Fruit fly (Drosophila melanogaster): ENCODE measurements around the gene Dd.

The Dd gene

DNA sequence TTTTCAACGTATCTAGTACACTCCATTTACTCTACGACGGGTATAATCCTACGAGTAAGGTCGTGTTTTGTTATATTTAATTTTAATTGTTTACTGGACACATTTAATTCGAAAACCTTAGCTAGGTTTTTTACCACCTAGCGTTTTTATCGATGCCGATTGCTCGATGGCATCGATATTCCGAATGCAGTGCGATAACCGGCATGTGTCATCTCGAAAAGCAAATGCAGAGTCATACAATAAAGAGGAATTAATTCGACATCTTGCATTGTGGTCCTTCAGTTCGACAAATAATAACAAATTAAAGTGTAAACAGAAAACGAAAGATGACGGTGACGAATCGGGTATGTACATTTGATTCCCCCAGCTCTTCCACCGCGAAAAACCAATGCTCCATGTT is 8.0 kb downstream of the Dd start, which contains the start of gene Rpt6 (continued):
- TF ChIP-seq CG3065 (GFP tag; optimal IDR thresholded peaks at IDR 0.05) (no peak), H15 (GFP tag; IDR thresholded peaks at IDR 0.05) (no peak), mirr (GFP tag; optimal IDR thresholded peaks at IDR 0.05) (no peak), tap (tag; optimal IDR thresholded peaks at IDR 0.05) (no peak), CG6683 (GFP tag; optimal IDR thresholded peaks at IDR 0.05) (no peak), Ets65A (GFP tag) (no peak), Neu2 (GFP tag; optimal IDR thresholded peaks at IDR 0.05; ENCODE audit: borderline replicate concordance) (no peak), CG8388 (GFP tag; optimal IDR thresholded peaks at IDR 0.05) (no peak), CG7928 (GFP tag; optimal IDR thresholded peaks at IDR 0.05) (no peak), Blimp-1 (GFP tag; optimal IDR thresholded peaks at IDR 0.05) (no peak), CG13296 (GFP tag; optimal IDR thresholded peaks at IDR 0.05) (no peak), sens-2 (GFP tag; IDR thresholded peaks at IDR 0.05) (no peak), tin (GFP tag; optimal IDR thresholded peaks at IDR 0.05) (no peak), ewg (GFP tag; optimal IDR thresholded peaks at IDR 0.05) (no peak), CG15514 (GFP tag; optimal IDR thresholded peaks at IDR 0.05) (peak; percentile 50), CG3995 (GFP tag; optimal IDR thresholded peaks at IDR 0.05) (no peak)

DNA sequence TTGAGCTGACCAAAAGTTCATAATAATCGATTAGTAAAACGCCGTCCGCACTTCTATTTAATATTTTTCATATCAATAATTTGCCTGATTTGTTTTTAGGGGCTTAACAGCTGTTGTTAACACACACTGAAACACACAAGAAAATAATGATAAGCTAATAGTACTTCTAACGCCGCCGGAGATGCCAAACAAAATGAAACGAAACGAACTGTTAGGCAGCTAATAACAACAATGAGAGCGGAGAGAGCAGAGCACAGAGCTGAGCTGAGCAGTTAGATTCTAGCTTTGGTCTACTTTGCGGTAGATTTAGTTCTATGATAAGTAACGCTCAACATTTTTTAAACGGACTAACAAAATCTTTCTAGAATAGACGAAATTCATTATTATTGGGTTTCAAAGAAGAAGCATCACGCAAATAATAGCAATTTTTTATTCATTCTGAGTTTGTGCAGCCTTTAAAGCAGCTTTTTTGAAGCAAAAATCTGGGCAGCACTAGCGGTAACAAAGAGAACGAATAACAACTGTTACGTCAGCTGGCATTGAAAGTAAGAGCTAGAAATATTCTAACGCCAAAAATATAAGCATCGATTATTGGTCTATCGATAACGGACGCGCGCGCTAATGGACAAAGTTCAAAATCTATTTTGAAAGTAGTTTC is 17.2 kb downstream of the Dd start, which contains the start of gene Abca3:
Gene Abca3, minus strand, starts transcription at position 181 of the 658 bp plus-strand sequence.
- no peak for TF ChIP-seq vnd (GFP tag; IDR thresholded peaks at IDR 0.05; ENCODE audit: partially characterized antibody)
- peak; percentile 24 for TF ChIP-seq CG8944 (GFP tag; optimal IDR thresholded peaks at IDR 0.05)
- no peak for TF ChIP-seq CG7987 (GFP tag; optimal IDR thresholded peaks at IDR 0.05)
- TF ChIP-seq ro (GFP tag; IDR thresholded peaks at IDR 0.05): no peak
- no peak for TF ChIP-seq lbe (GFP tag; optimal IDR thresholded peaks at IDR 0.05)
- TF ChIP-seq stc (GFP tag; IDR thresholded peaks at IDR 0.05): no peak
- TF ChIP-seq MTF-1 (GFP tag; optimal IDR thresholded peaks at IDR 0.05; ENCODE audit: borderline replicate concordance): no peak
- peak; percentile 79 for TF ChIP-seq lab (GFP tag; optimal IDR thresholded peaks at IDR 0.05)
- TF ChIP-seq tup (GFP tag; optimal IDR thresholded peaks at IDR 0.05): no peak
- TF ChIP-seq al (GFP tag; IDR thresholded peaks at IDR 0.05): peak; percentile 70
- TF ChIP-seq lilli (GFP tag; optimal IDR thresholded peaks at IDR 0.05): peak; percentile 60
- peak; percentile 2 for TF ChIP-seq YL-1 (GFP tag; optimal IDR thresholded peaks at IDR 0.05)
- TF ChIP-seq NFAT (GFP tag; IDR thresholded peaks at IDR 0.05): peak; percentile 53; the same call in 1 of the 2 replicates
- no peak for TF ChIP-seq jing (GFP tag; optimal IDR thresholded peaks at IDR 0.05)
- TF ChIP-seq Opbp (GFP tag; IDR thresholded peaks at IDR 0.05; ENCODE audit: partially characterized antibody): 0 out of 3 replicates have a peak, but pooled peaks have one; percentile 26
- TF ChIP-seq fd64A (GFP tag; optimal IDR thresholded peaks at IDR 0.05): no peak
- TF ChIP-seq CG9609 (GFP tag; optimal IDR thresholded peaks at IDR 0.05): peak; percentile 62
- peak; percentile 49 for TF ChIP-seq CG3995 (GFP tag; optimal IDR thresholded peaks at IDR 0.05)
- peak; percentile 70 for TF ChIP-seq gem (tag; optimal IDR thresholded peaks at IDR 0.05)
- TF ChIP-seq luna (GFP tag; optimal IDR thresholded peaks at IDR 0.05): no peak
- peak; percentile 18 for TF ChIP-seq Nf-YB (GFP tag; optimal IDR thresholded peaks at IDR 0.05)
- TF ChIP-seq CG6689 (GFP tag; IDR thresholded peaks at IDR 0.05): no peak; the same call in 1 of the 2 replicates
- TF ChIP-seq oc (tag; optimal IDR thresholded peaks at IDR 0.05): peak; percentile 16
- no peak for TF ChIP-seq nerfin-2 (GFP tag; IDR thresholded peaks at IDR 0.05; ENCODE audit: partially characterized antibody)
- TF ChIP-seq inv (GFP tag; IDR thresholded peaks at IDR 0.05; ENCODE audit: partially characterized antibody): no peak
- TF ChIP-seq peb (GFP tag; IDR thresholded peaks at IDR 0.05): no peak
- peak; percentile 30 for TF ChIP-seq CG12744 (GFP tag; optimal IDR thresholded peaks at IDR 0.05)
- no peak for TF ChIP-seq hb (GFP tag; IDR thresholded peaks at IDR 0.05; ENCODE audit: partially characterized antibody)
- TF ChIP-seq dmrt11E (tag; optimal IDR thresholded peaks at IDR 0.05): peak; percentile 43
- peak; percentile 41 for TF ChIP-seq CG10431 (GFP tag; optimal IDR thresholded peaks at IDR 0.05)
- TF ChIP-seq row (GFP tag; IDR thresholded peaks at IDR 0.05): peak; percentile 96
- TF ChIP-seq scrt (GFP tag; optimal IDR thresholded peaks at IDR 0.05): peak; percentile 66
- no peak; the same call in 1 of the 2 replicates for TF ChIP-seq sens-2 (GFP tag; IDR thresholded peaks at IDR 0.05)
- peak; percentile 40 for TF ChIP-seq az2 (GFP tag; optimal IDR thresholded peaks at IDR 0.05)

Data from whole organism, embryonic.